Worm (Caenorhabditis elegans) whole organism, L4/young adult: ENCODE data around the gene nono-1.

Experiments used
- W03F9.2 ChIP-seq: fragments of 150-350 bp; optimal IDR thresholded peaks from 2 replicates; lab custom pipeline; 2014; ENCODE audit warnings: missing biosample characterization, missing genetic modification characterization
- dao-5 ChIP-seq: sonication (generic microtip); optimal IDR thresholded peaks from 2 replicates; lab custom pipeline; 2016; ENCODE audit warnings: missing genotype, missing genetic modification characterization, moderate library complexity, missing compliant biosample characterization
- him-1 ChIP-seq: sonication (generic microtip); optimal IDR thresholded peaks from 2 replicates; lab custom pipeline; 2016; ENCODE audit warnings: missing genotype, missing genetic modification reagents, missing genetic modification characterization, missing compliant biosample characterization

ce11 chrIII:5922236-5922635 is 35.8 kb downstream of the nono-1 start:
- TF ChIP-seq dao-5 (tag; lab: Kevin White, UChicago): no peak
- no peak for TF ChIP-seq him-1 (tag; lab: Kevin White, UChicago)
- no peak for TF ChIP-seq W03F9.2 (tag; lab: Kevin White, UChicago)
